Worm (Caenorhabditis elegans) whole organism, young adult: Measurements from ENCODE around the gene T04A8.13.

Experiments used
- B0019.2 ChIP-seq: fragments of 200-800 bp; sonication (Bioruptor generic); conservative IDR thresholded peaks from 2 replicates; pipeline ENCODE4 v1.3.6; 2022; ENCODE audit warnings: missing genetic modification reagents, missing genetic modification characterization, missing compliant biosample characterization
- B0261.1 ChIP-seq: sonication (generic microtip); optimal IDR thresholded peaks from 2 replicates; lab custom pipeline; 2016; ENCODE audit warnings: mild to moderate bottlenecking, missing genetic modification characterization, moderate library complexity, missing compliant biosample characterization
- C06A6.2 ChIP-seq: fragments of 200-800 bp; sonication (Bioruptor generic); conservative IDR thresholded peaks from 2 replicates; pipeline ENCODE4 v1.3.6; 2022; ENCODE audit warnings: missing genetic modification characterization, missing compliant biosample characterization
- D2030.7 ChIP-seq: fragments of 200-800 bp; sonication (Bioruptor generic); IDR thresholded peaks from 2 replicates; pipeline ENCODE4 v1.3.6; 2022; ENCODE audit warnings: missing genetic modification reagents, missing genetic modification characterization, missing compliant biosample characterization
- F33H1.4 ChIP-seq: fragments of 200-800 bp; sonication (Bioruptor generic); IDR thresholded peaks from 2 replicates; pipeline ENCODE4 v1.3.6; 2022; ENCODE audit warnings: missing genetic modification reagents, missing genetic modification characterization, missing compliant biosample characterization
- F37B4.10 ChIP-seq: fragments of 200-800 bp; sonication (Bioruptor generic); IDR thresholded peaks from 2 replicates; pipeline ENCODE4 v1.3.6; 2022; ENCODE audit warnings: missing genetic modification characterization, missing compliant biosample characterization
- F52B5.7 ChIP-seq: sonication (generic microtip); optimal IDR thresholded peaks from 2 replicates; lab custom pipeline; 2016; ENCODE audit warnings: mild to moderate bottlenecking, missing genetic modification characterization, missing compliant biosample characterization
- K11D2.4 ChIP-seq: fragments of 200-800 bp; sonication (Bioruptor generic); IDR thresholded peaks from 2 replicates; pipeline ENCODE4 v1.3.6; 2022; ENCODE audit warnings: missing genetic modification reagents, missing genetic modification characterization, missing compliant biosample characterization
- Y53F4B.3 ChIP-seq: fragments of 200-800 bp; sonication (Bioruptor generic); IDR thresholded peaks from 2 replicates; pipeline ENCODE4 v1.3.6; 2022; ENCODE audit warnings: missing genetic modification reagents, missing genetic modification characterization, missing compliant biosample characterization
- Y53G8AR.9 ChIP-seq: fragments of 200-800 bp; sonication (Bioruptor generic); conservative IDR thresholded peaks from 2 replicates; pipeline ENCODE4 v1.3.6; 2022; ENCODE audit warnings: missing genetic modification reagents, missing genetic modification characterization, missing compliant biosample characterization
- Y56A3A.18 ChIP-seq: fragments of 200-800 bp; sonication (Bioruptor generic); IDR thresholded peaks from 2 replicates; pipeline ENCODE4 v1.3.6; 2022; ENCODE audit warnings: missing genetic modification reagents, missing genetic modification characterization, missing compliant biosample characterization
- Y79H2A.3 ChIP-seq: fragments of 200-800 bp; sonication (Bioruptor generic); conservative IDR thresholded peaks from 2 replicates; pipeline ENCODE4 v1.3.6; 2022; ENCODE audit warnings: missing genetic modification reagents, missing genetic modification characterization, missing compliant biosample characterization
- ZK185.1 ChIP-seq: sonication (generic microtip); optimal IDR thresholded peaks from 2 replicates; lab custom pipeline; 2016; ENCODE audit warnings: mild to moderate bottlenecking, missing genetic modification characterization, missing compliant biosample characterization; ENCODE audit not compliant: poor library complexity, severe bottlenecking
- aptf-3 ChIP-seq: fragments of 200-800 bp; sonication (Bioruptor generic); IDR thresholded peaks from 2 replicates; pipeline ENCODE4 v1.3.6; 2022; ENCODE audit warnings: missing genetic modification characterization, missing compliant biosample characterization
- atf-7 ChIP-seq: sonication (generic microtip); optimal IDR thresholded peaks from 2 replicates; lab custom pipeline; 2017; ENCODE audit warnings: mild to moderate bottlenecking, missing genetic modification characterization, missing compliant biosample characterization
- athp-1 ChIP-seq: sonication (generic microtip); optimal IDR thresholded peaks from 2 replicates; lab custom pipeline; 2017; ENCODE audit warnings: mild to moderate bottlenecking, missing genetic modification characterization, missing compliant biosample characterization
- bed-2 ChIP-seq: fragments of 200-800 bp; sonication (Bioruptor generic); IDR thresholded peaks from 2 replicates; pipeline ENCODE4 v1.3.6; 2022; ENCODE audit warnings: missing genetic modification reagents, missing genetic modification characterization, missing compliant biosample characterization
- ccch-3 ChIP-seq: fragments of 200-800 bp; sonication (Bioruptor generic); optimal IDR thresholded peaks from 2 replicates; lab custom pipeline; 2018; ENCODE audit warnings: mild to moderate bottlenecking, missing genetic modification characterization, missing compliant biosample characterization
- cebp-2 ChIP-seq: fragments of 200-800 bp; sonication (Bioruptor generic); IDR thresholded peaks from 2 replicates; pipeline ENCODE4 v1.3.6; 2022; ENCODE audit warnings: missing genetic modification characterization, missing compliant biosample characterization
- ceh-40 ChIP-seq: fragments of 200-800 bp; sonication (Bioruptor generic); IDR thresholded peaks from 2 replicates; pipeline ENCODE4 v1.3.6; 2022; ENCODE audit warnings: missing genetic modification characterization, missing compliant biosample characterization
- ceh-58 ChIP-seq: fragments of 200-800 bp; sonication (Bioruptor generic); IDR thresholded peaks from 2 replicates; pipeline ENCODE4 v1.3.6; 2022; ENCODE audit warnings: missing genetic modification characterization, missing compliant biosample characterization
- ekl-4 ChIP-seq: fragments of 200-800 bp; sonication (Bioruptor generic); IDR thresholded peaks from 2 replicates; pipeline ENCODE4 v1.3.6; 2022; ENCODE audit warnings: missing genetic modification reagents, missing genetic modification characterization, missing compliant biosample characterization
- ets-4 ChIP-seq: fragments of 200-800 bp; sonication (Bioruptor generic); optimal IDR thresholded peaks from 2 replicates; lab custom pipeline; 2018; ENCODE audit warnings: mild to moderate bottlenecking, missing genetic modification characterization, missing compliant biosample characterization
- fkh-3 ChIP-seq: sonication (generic microtip); optimal IDR thresholded peaks from 2 replicates; lab custom pipeline; 2016; ENCODE audit warnings: mild to moderate bottlenecking, missing genetic modification characterization, missing compliant biosample characterization
- gei-17 ChIP-seq: fragments of 200-800 bp; sonication (Bioruptor generic); optimal IDR thresholded peaks from 2 replicates; lab custom pipeline; 2018; ENCODE audit warnings: mild to moderate bottlenecking, missing genetic modification characterization, missing compliant biosample characterization
- hlh-26 ChIP-seq: fragments of 200-800 bp; sonication (Bioruptor generic); conservative IDR thresholded peaks from 2 replicates; pipeline ENCODE4 v1.3.6; 2022; ENCODE audit warnings: missing genetic modification reagents, missing genetic modification characterization, missing compliant biosample characterization
- hmg-1.2 ChIP-seq: fragments of 200-800 bp; sonication (Bioruptor generic); IDR thresholded peaks from 2 replicates; pipeline ENCODE4 v1.3.6; 2022; ENCODE audit warnings: missing genetic modification reagents, missing genetic modification characterization, missing compliant biosample characterization
- let-607 ChIP-seq, 2 experiments: fragments of 200-800 bp in 1 of 2; sonication (Bioruptor generic) in 1 of 2; sonication (generic microtip) in 1 of 2; optimal IDR thresholded peaks; 2 replicates each; lab custom pipeline; 2016 to 2018; ENCODE audit warnings: mild to moderate bottlenecking in 2 of 2, missing compliant biosample characterization in 2 of 2, missing genetic modification characterization in 2 of 2, moderate library complexity in 2 of 2, missing genotype in 1 of 2
- lin-26 ChIP-seq: fragments of 200-800 bp; sonication (Bioruptor generic); IDR thresholded peaks from 2 replicates; pipeline ENCODE4 v1.3.6; 2022; ENCODE audit warnings: missing genetic modification reagents, missing genetic modification characterization, missing compliant biosample characterization
- lin-54 ChIP-seq: fragments of 200-800 bp; sonication (Bioruptor generic); optimal IDR thresholded peaks from 2 replicates; lab custom pipeline; 2018; ENCODE audit warnings: mild to moderate bottlenecking, missing genetic modification characterization, missing compliant biosample characterization
- madf-8 ChIP-seq: fragments of 200-800 bp; sonication (Bioruptor generic); conservative IDR thresholded peaks from 2 replicates; pipeline ENCODE4 v1.3.6; 2022; ENCODE audit warnings: missing genetic modification reagents, missing genetic modification characterization, missing compliant biosample characterization
- mxl-1 ChIP-seq: sonication (generic microtip); optimal IDR thresholded peaks from 2 replicates; lab custom pipeline; 2016; ENCODE audit warnings: missing genetic modification characterization, missing compliant biosample characterization
- nhr-120 ChIP-seq: fragments of 200-800 bp; sonication (Bioruptor generic); IDR thresholded peaks from 2 replicates; pipeline ENCODE4 v1.3.6; 2022; ENCODE audit warnings: missing genetic modification characterization, missing compliant biosample characterization
- nhr-179 ChIP-seq: sonication (generic microtip); optimal IDR thresholded peaks from 2 replicates; lab custom pipeline; 2016; ENCODE audit warnings: mild to moderate bottlenecking, missing genetic modification characterization, missing compliant biosample characterization
- nhr-80 ChIP-seq: sonication (generic microtip); optimal IDR thresholded peaks from 2 replicates; lab custom pipeline; 2016; ENCODE audit warnings: missing genetic modification characterization, missing compliant biosample characterization
- repo-1 ChIP-seq: sonication (generic microtip); optimal IDR thresholded peaks from 2 replicates; lab custom pipeline; 2017; ENCODE audit warnings: mild to moderate bottlenecking, missing genetic modification characterization, missing compliant biosample characterization
- sea-2 ChIP-seq: fragments of 200-800 bp; sonication (Bioruptor generic); IDR thresholded peaks from 2 replicates; pipeline ENCODE4 v1.3.6; 2022; ENCODE audit warnings: missing genetic modification characterization, missing compliant biosample characterization
- snpc-1.3 ChIP-seq: sonication (generic microtip); optimal IDR thresholded peaks from 2 replicates; lab custom pipeline; 2017; ENCODE audit warnings: missing genetic modification characterization, mild to moderate bottlenecking, missing compliant biosample characterization, antibody characterized with exemption, moderate library complexity, missing genotype, missing genetic modification reagents; ENCODE audit not compliant: insufficient read depth
- snpc-3.4 ChIP-seq: sonication (generic microtip); optimal IDR thresholded peaks from 2 replicates; lab custom pipeline; 2017; ENCODE audit warnings: missing genetic modification characterization, mild to moderate bottlenecking, missing compliant biosample characterization, antibody characterized with exemption, moderate library complexity, missing genotype, missing genetic modification reagents
- tbx-9 ChIP-seq: sonication (generic microtip); optimal IDR thresholded peaks from 2 replicates; lab custom pipeline; 2016; ENCODE audit warnings: borderline replicate concordance, missing genetic modification characterization, inconsistent platforms, missing compliant biosample characterization
- unc-62 ChIP-seq: fragments of 150-350 bp; optimal IDR thresholded peaks from 2 replicates; lab custom pipeline; 2014; ENCODE audit warnings: missing biosample characterization, missing genetic modification reagents, missing genetic modification characterization
- xnd-1 ChIP-seq: sonication (generic microtip); optimal IDR thresholded peaks from 2 replicates; lab custom pipeline; 2016; ENCODE audit warnings: missing genotype, missing genetic modification reagents, missing genetic modification characterization, missing compliant biosample characterization
- zim-3 ChIP-seq: sonication (generic microtip); optimal IDR thresholded peaks from 2 replicates; lab custom pipeline; 2017; ENCODE audit warnings: mild to moderate bottlenecking, missing genetic modification characterization, moderate library complexity, missing compliant biosample characterization
- ztf-18 ChIP-seq: sonication (generic microtip); optimal IDR thresholded peaks from 2 replicates; lab custom pipeline; 2016; ENCODE audit warnings: missing genotype, mild to moderate bottlenecking, missing genetic modification characterization, missing compliant biosample characterization
- ztf-22 ChIP-seq: fragments of 200-800 bp; sonication (Bioruptor generic); optimal IDR thresholded peaks from 2 replicates; lab custom pipeline; 2018; ENCODE audit warnings: mild to moderate bottlenecking, missing genetic modification characterization, moderate library complexity, missing compliant biosample characterization
- ztf-25 ChIP-seq: fragments of 200-800 bp; sonication (Bioruptor generic); IDR thresholded peaks from 2 replicates; pipeline ENCODE4 v1.3.6; 2022; ENCODE audit warnings: missing genetic modification reagents, missing genetic modification characterization, missing compliant biosample characterization
- ztf-28 ChIP-seq: fragments of 200-800 bp; sonication (Bioruptor generic); IDR thresholded peaks from 2 replicates; pipeline ENCODE4 v1.3.6; 2022; ENCODE audit warnings: missing genetic modification reagents, missing genetic modification characterization, missing compliant biosample characterization
- ztf-3 ChIP-seq: fragments of 200-800 bp; sonication (Bioruptor generic); optimal IDR thresholded peaks from 2 replicates; lab custom pipeline; 2018; ENCODE audit warnings: mild to moderate bottlenecking, missing genetic modification characterization, missing compliant biosample characterization
- ztf-6 ChIP-seq: fragments of 200-800 bp; sonication (Bioruptor generic); IDR thresholded peaks from 2 replicates; pipeline ENCODE4 v1.3.6; 2022; ENCODE audit warnings: missing genetic modification reagents, missing genetic modification characterization, missing compliant biosample characterization

T04A8.13 gene

DNA sequence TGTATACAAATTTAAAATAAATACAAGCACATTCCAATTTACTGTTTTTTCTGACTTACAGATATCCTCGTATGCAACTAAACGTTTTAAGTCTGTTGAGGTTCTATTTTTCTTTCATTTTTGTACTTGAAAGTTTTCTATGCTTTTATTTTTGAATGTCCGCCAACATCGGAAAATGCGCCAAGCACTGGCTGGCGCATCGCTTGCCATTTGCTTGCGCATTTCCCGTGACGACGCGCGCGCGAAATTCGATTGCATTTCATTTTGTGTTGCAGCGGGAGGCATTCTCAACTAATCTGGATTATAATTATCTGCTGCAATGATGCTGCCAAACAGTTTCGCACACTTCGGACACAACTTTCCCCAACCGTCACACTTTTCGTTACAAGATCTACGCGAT is 50.2 kb downstream of the T04A8.13 start, which contains the start of gene fbxl-2 (continued):
- TF ChIP-seq ZK185.1 (tag; lab: Kevin White, UChicago), result peak; percentile 92
- no peak for TF ChIP-seq Y79H2A.3 (GFP tag; lab: Robert Waterston, UW)
- TF ChIP-seq snpc-3.4 (tag; lab: Kevin White, UChicago), result peak; percentile 88
- TF ChIP-seq ztf-28 (GFP tag; lab: Robert Waterston, UW), result peak; percentile 87; the same call in 1 of the 2 replicates
- peak; percentile 10 for TF ChIP-seq fkh-3 (tag; lab: Kevin White, UChicago)
- peak; percentile 82 for TF ChIP-seq bed-2 (GFP tag; lab: Robert Waterston, UW)
- TF ChIP-seq aptf-3, result 0 out of 2 replicates have a peak, but pooled peaks have one; percentile 49
- TF ChIP-seq ztf-3 (GFP tag; lab: Kevin White, UChicago), result peak; percentile 7
- 0 out of 2 replicates have a peak, but pooled peaks have one; percentile 82 for TF ChIP-seq F37B4.10 (GFP tag; lab: Robert Waterston, UW)
- peak; percentile 79 for TF ChIP-seq nhr-80 (tag; lab: Kevin White, UChicago)
- TF ChIP-seq Y53G8AR.9, result peak; percentile 97
- no peak for TF ChIP-seq ceh-40
- TF ChIP-seq atf-7 (tag; lab: Kevin White, UChicago), result peak; percentile 82
- no peak for TF ChIP-seq nhr-179 (tag; lab: Kevin White, UChicago)
- peak; percentile 89 for TF ChIP-seq D2030.7 (GFP tag; lab: Robert Waterston, UW)
- TF ChIP-seq Y56A3A.18 (GFP tag; lab: Robert Waterston, UW), result peak; percentile 88
- TF ChIP-seq lin-26 (GFP tag; lab: Robert Waterston, UW), result peak; percentile 78
- TF ChIP-seq let-607 (tag; optimal IDR thresholded peaks at IDR 0.05; lab: Kevin White, UChicago), result peak; percentile 54 to 83
- no peak for TF ChIP-seq ztf-25 (GFP tag; lab: Robert Waterston, UW)
- TF ChIP-seq tbx-9 (tag; lab: Kevin White, UChicago), result no peak
- TF ChIP-seq madf-8, result peak; percentile 84
- peak; percentile 82 for TF ChIP-seq hmg-1.2 (GFP tag; lab: Robert Waterston, UW)
- peak; percentile 59 for TF ChIP-seq F52B5.7
- TF ChIP-seq gei-17, result peak; percentile 78
- peak; percentile 71; the same call in 1 of the 2 replicates for TF ChIP-seq cebp-2 (GFP tag; lab: Robert Waterston, UW)
- TF ChIP-seq ztf-18, result peak; percentile 99
- no peak for TF ChIP-seq zim-3 (tag; lab: Kevin White, UChicago)
- peak; percentile 21 for TF ChIP-seq B0261.1
- TF ChIP-seq repo-1, result peak; percentile 91
- peak; percentile 79 for TF ChIP-seq athp-1 (tag; lab: Kevin White, UChicago)
- TF ChIP-seq ccch-3 (GFP tag; lab: Kevin White, UChicago), result peak; percentile 22
- peak; percentile 79 for TF ChIP-seq xnd-1 (tag; lab: Kevin White, UChicago)
- no peak for TF ChIP-seq ceh-58 (GFP tag; lab: Robert Waterston, UW)
- TF ChIP-seq B0019.2 (GFP tag; lab: Robert Waterston, UW), result peak; percentile 59; the same call in 1 of the 2 replicates
- TF ChIP-seq nhr-120 (GFP tag; lab: Robert Waterston, UW), result no peak
- TF ChIP-seq hlh-26 (GFP tag; lab: Robert Waterston, UW), result no peak
- TF ChIP-seq ztf-6, result 0 out of 2 replicates have a peak, but pooled peaks have one; percentile 26
- no peak for TF ChIP-seq mxl-1 (tag; lab: Kevin White, UChicago)
- TF ChIP-seq lin-54 (GFP tag; lab: Kevin White, UChicago), result peak; percentile 99
- TF ChIP-seq K11D2.4 (GFP tag; lab: Robert Waterston, UW), result peak; percentile 91
- TF ChIP-seq C06A6.2, result peak; percentile 85
- peak; percentile 95 for TF ChIP-seq ekl-4 (GFP tag; lab: Robert Waterston, UW)
- TF ChIP-seq snpc-1.3 (tag; lab: Kevin White, UChicago), result peak; percentile 41
- no peak for TF ChIP-seq unc-62 (GFP tag; lab: Kevin White, UChicago)
- peak; percentile 94 for TF ChIP-seq F33H1.4 (GFP tag; lab: Robert Waterston, UW)
- peak; percentile 35 for TF ChIP-seq ets-4 (GFP tag; lab: Kevin White, UChicago)
- TF ChIP-seq ztf-22 (GFP tag; lab: Kevin White, UChicago), result no peak
- no peak for TF ChIP-seq sea-2 (GFP tag; lab: Robert Waterston, UW)
- no peak for TF ChIP-seq Y53F4B.3
